Fruit fly (Drosophila melanogaster) whole organism, embryonic: ENCODE data around the gene CG6012.

Experiments used
- Adf1 ChIP-seq: fragments of 200-800 bp; sonication (Bioruptor generic); IDR thresholded peaks from 2 replicates; pipeline ENCODE4 v1.3.6; 2022; ENCODE audit warnings: missing biosample characterization, missing genetic modification characterization
- CG5953 ChIP-seq: fragments of 200-800 bp; sonication (Bioruptor generic); IDR thresholded peaks from 2 replicates; pipeline ENCODE4 v1.3.6; 2022; ENCODE audit warnings: missing biosample characterization, missing genetic modification characterization
- Chrac-16 ChIP-seq: fragments of 200-800 bp; sonication (Bioruptor generic); optimal IDR thresholded peaks from 3 replicates; lab custom pipeline; 2016; ENCODE audit warnings: missing biosample characterization, missing genetic modification characterization
- Deaf1 ChIP-seq: fragments of 200-800 bp; optimal IDR thresholded peaks from 3 replicates; lab custom pipeline; 2019; ENCODE audit warnings: missing biosample characterization, mild to moderate bottlenecking, missing genetic modification characterization, moderate library complexity
- Elba2 ChIP-seq: fragments of 200-800 bp; sonication (Bioruptor generic); optimal IDR thresholded peaks from 3 replicates; lab custom pipeline; 2016; ENCODE audit warnings: missing biosample characterization, missing genetic modification characterization
- H15 ChIP-seq: fragments of 200-800 bp; sonication (Bioruptor generic); IDR thresholded peaks from 3 replicates; pipeline ENCODE4 v1.3.6; 2022; ENCODE audit warnings: missing biosample characterization, missing genetic modification characterization
- Lpt ChIP-seq: fragments of >200 bp; optimal IDR thresholded peaks from 2 replicates; lab custom pipeline; 2018; ENCODE audit warnings: missing biosample characterization, missing genetic modification characterization
- MTF-1 ChIP-seq: fragments of 200-800 bp; sonication (Bioruptor generic); optimal IDR thresholded peaks from 2 replicates; lab custom pipeline; 2018; ENCODE audit warnings: missing biosample characterization, mild to moderate bottlenecking, missing genetic modification characterization, borderline replicate concordance
- emc ChIP-seq: fragments of 200-800 bp; sonication (Bioruptor generic); optimal IDR thresholded peaks from 2 replicates; lab custom pipeline; 2016; ENCODE audit warnings: missing biosample characterization, missing genetic modification characterization
- fru ChIP-seq: fragments of >200 bp; optimal IDR thresholded peaks from 2 replicates; lab custom pipeline; 2017
- psq ChIP-seq: fragments of 200-800 bp; sonication (Bioruptor generic); optimal IDR thresholded peaks from 2 replicates; lab custom pipeline; 2017; ENCODE audit warnings: missing biosample characterization, missing genetic modification characterization
- salm ChIP-seq: fragments of 200-800 bp; sonication (Bioruptor generic); optimal IDR thresholded peaks from 2 replicates; lab custom pipeline; 2018; ENCODE audit warnings: missing biosample characterization, mild to moderate bottlenecking, missing genetic modification characterization
- ttk ChIP-seq: fragments of 200-800 bp; sonication (Bioruptor generic); IDR thresholded peaks from 2 replicates; pipeline ENCODE4 v2.1.2; 2022; ENCODE audit warnings: missing biosample characterization, missing genetic modification characterization

- TF ChIP-seq emc (GFP tag; lab: Kevin White, UChicago) (no peak), H15 (no peak), Adf1 (GFP tag; lab: Robert Waterston, UW) (no peak), MTF-1 (GFP tag; lab: Kevin White, UChicago) (no peak), salm (tag; lab: Kevin White, UChicago) (no peak), Elba2 (GFP tag; lab: Kevin White, UChicago) (no peak), Deaf1 (tag; lab: Kevin White, UChicago) (no peak), fru (lab: Kevin White, UChicago) (no peak), Lpt (GFP tag; lab: Kevin White, UChicago) (no peak), psq (GFP tag; lab: Kevin White, UChicago) (no peak), CG5953 (GFP tag; lab: Robert Waterston, UW) (no peak), Chrac-16 (GFP tag; lab: Kevin White, UChicago) (no peak), ttk (GFP tag; lab: Robert Waterston, UW) (no peak)
Measured at dm6 chr2L:16837158-16837557, 24.1 kb downstream of the CG6012 start, which contains the start of gene Nepl9.
